Worm (Caenorhabditis elegans) whole organism, L2 larva: ENCODE measurements around the gene srv-25.

Experiments
- ceh-82 ChIP-seq: fragments of 150-350 bp; optimal IDR thresholded peaks from 2 replicates; lab custom pipeline; 2014; ENCODE audit warnings: missing biosample characterization, missing genetic modification characterization
- dmd-4 ChIP-seq: sonication (generic microtip); optimal IDR thresholded peaks from 2 replicates; lab custom pipeline; 2017; ENCODE audit warnings: missing biosample characterization, missing genetic modification characterization
- skn-1 ChIP-seq: sonication (generic microtip); optimal IDR thresholded peaks from 2 replicates; lab custom pipeline; 2017; ENCODE audit warnings: missing biosample characterization, missing genetic modification characterization
- snpc-4 ChIP-seq: fragments of 150-350 bp; optimal IDR thresholded peaks from 2 replicates; lab custom pipeline; 2014; ENCODE audit warnings: missing biosample characterization, missing genetic modification characterization
- unc-62 ChIP-seq: fragments of 150-350 bp; optimal IDR thresholded peaks from 2 replicates; lab custom pipeline; 2014; ENCODE audit warnings: missing biosample characterization, missing genetic modification reagents, missing genetic modification characterization
- ztf-11 ChIP-seq: sonication (generic microtip); optimal IDR thresholded peaks from 2 replicates; lab custom pipeline; 2017; ENCODE audit warnings: missing biosample characterization, missing genetic modification characterization
- ztf-4 ChIP-seq: fragments of 150-350 bp; optimal IDR thresholded peaks from 2 replicates; lab custom pipeline; 2014; ENCODE audit warnings: missing biosample characterization, missing genetic modification characterization

ce11 chrIV:6328198-6328597, 24.7 kb upstream of the srv-25 start:
- TF ChIP-seq ztf-4 (no peak), dmd-4 (no peak), snpc-4 (no peak), ceh-82 (tag; lab: Kevin White, UChicago) (no peak), unc-62 (GFP tag; lab: Kevin White, UChicago) (no peak), ztf-11 (tag; lab: Kevin White, UChicago) (no peak), skn-1 (tag; lab: Kevin White, UChicago) (no peak)
